Worm (Caenorhabditis elegans): ENCODE data around the gene metl-13.

The metl-13 gene

DNA sequence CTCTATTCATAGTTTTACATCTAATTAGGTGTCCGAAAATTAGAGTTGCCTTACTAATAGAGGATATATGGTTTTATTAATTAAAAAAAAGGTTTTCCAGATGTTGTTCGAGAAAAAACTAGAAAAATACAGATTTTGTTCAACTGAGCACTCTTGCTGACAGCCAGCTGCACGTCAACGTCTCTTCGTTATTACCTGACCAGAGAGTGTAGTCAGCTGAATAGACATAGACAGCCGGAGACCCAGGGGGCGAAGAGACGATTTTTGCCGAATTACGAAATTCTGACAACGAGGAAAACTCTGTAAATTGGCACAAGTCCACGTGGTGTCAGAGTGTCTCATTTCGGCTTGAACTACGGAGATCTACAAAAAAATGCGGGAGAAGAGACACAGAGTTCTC is 16.3 kb upstream of the metl-13 start (continued):
- TF ChIP-seq dmd-8 (GFP tag; IDR thresholded peaks at IDR 0.05) (no peak), daf-12 (tag; optimal IDR thresholded peaks at IDR 0.05) (no peak), unc-62 (GFP tag; optimal IDR thresholded peaks at IDR 0.05 in 1 of 2) (no peak), unc-62 (tag; optimal IDR thresholded peaks at IDR 0.05) (no peak), skn-1 (tag; optimal IDR thresholded peaks at IDR 0.05) (no peak), snpc-1.2 (GFP tag; IDR thresholded peaks at IDR 0.05) (no peak), lsy-2 (tag; optimal IDR thresholded peaks at IDR 0.05) (peak in 1 of 2 experiments; percentile 34), madf-9 (GFP tag; conservative IDR thresholded peaks at IDR 0.05) (no peak), ceh-28 (tag; optimal IDR thresholded peaks at IDR 0.05) (no peak), ceh-62 (tag; optimal IDR thresholded peaks at IDR 0.05) (no peak), nhr-102 (tag; optimal IDR thresholded peaks at IDR 0.05) (no peak), dve-1 (tag; optimal IDR thresholded peaks at IDR 0.05; ENCODE audit: insufficient read depth) (peak; percentile 28), duxl-1 (tag; optimal IDR thresholded peaks at IDR 0.05; ENCODE audit: poor library complexity) (no peak), aly-2 (tag; optimal IDR thresholded peaks at IDR 0.05) (no peak), lin-29 (GFP tag; IDR thresholded peaks at IDR 0.05) (no peak), T20F7.1 (GFP tag; optimal IDR thresholded peaks at IDR 0.05) (no peak), zfp-2 (tag; optimal IDR thresholded peaks at IDR 0.05) (no peak), dmd-6 (GFP tag; IDR thresholded peaks at IDR 0.05) (peak; percentile 18; the same call in 1 of the 2 replicates), daf-16 (GFP tag; optimal IDR thresholded peaks at IDR 0.05) (no peak), daf-16 (tag; optimal IDR thresholded peaks at IDR 0.05) (peak; percentile 26), T26A8.4 (GFP tag; IDR thresholded peaks at IDR 0.05) (no peak), arid-1 (GFP tag; conservative IDR thresholded peaks at IDR 0.05) (no peak), Y75B8A.6 (GFP tag; IDR thresholded peaks at IDR 0.05) (no peak), snpc-4 (tag; optimal IDR thresholded peaks at IDR 0.05) (no peak)

DNA sequence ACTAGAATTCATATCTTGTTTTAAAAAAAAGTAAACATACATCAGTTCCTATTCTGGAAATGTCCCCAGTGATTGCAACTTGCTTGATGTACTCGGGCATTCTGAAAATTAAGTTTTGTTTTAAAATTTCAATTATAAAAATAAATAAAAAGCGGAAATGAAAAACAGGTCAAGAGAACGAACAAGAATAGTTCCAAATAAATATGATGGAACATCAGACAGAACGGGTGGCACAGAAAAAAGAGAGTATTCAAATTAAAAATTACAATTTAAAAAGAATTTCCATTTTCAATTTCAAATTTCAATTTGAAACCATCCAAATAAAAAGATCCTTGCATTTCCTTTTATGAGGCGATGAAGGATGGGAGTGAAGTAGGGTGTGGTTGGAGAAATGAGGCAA is 13.6 kb upstream of the metl-13 start, which contains the start of gene C01B10.3:
TSS of gene C01B10.3 (minus strand) at position 101 of the 400 bp plus-strand sequence.
- no peak for TF ChIP-seq ctbp-1 (GFP tag; IDR thresholded peaks at IDR 0.05)
- TF ChIP-seq F10B5.3 (tag; optimal IDR thresholded peaks at IDR 0.05): no peak
- no peak for TF ChIP-seq ceh-32 (tag; optimal IDR thresholded peaks at IDR 0.05; ENCODE audit: poor library complexity)
- TF ChIP-seq jun-1 (tag; optimal IDR thresholded peaks at IDR 0.05): no peak
- TF ChIP-seq mxl-3 (GFP tag; optimal IDR thresholded peaks at IDR 0.05): no peak
- TF ChIP-seq zip-11 (GFP tag; IDR thresholded peaks at IDR 0.05): no peak
- TF ChIP-seq unc-62 (GFP tag; optimal IDR thresholded peaks at IDR 0.05 in 1 of 2): no peak
- no peak for TF ChIP-seq unc-62 (tag; optimal IDR thresholded peaks at IDR 0.05)
- no peak for TF ChIP-seq zfp-3 (GFP tag; conservative IDR thresholded peaks at IDR 0.05)
- no peak for TF ChIP-seq ama-1 (optimal IDR thresholded peaks at IDR 0.05)
- no peak for TF ChIP-seq attf-4 (tag; optimal IDR thresholded peaks at IDR 0.05)
- no peak for TF ChIP-seq egl-43 (GFP tag; IDR thresholded peaks at IDR 0.05)
- no peak for TF ChIP-seq spr-3 (GFP tag; optimal IDR thresholded peaks at IDR 0.05)
- TF ChIP-seq lin-1 (GFP tag; IDR thresholded peaks at IDR 0.05): no peak
- no peak for TF ChIP-seq nhr-111 (GFP tag; optimal IDR thresholded peaks at IDR 0.05)
- no peak for TF ChIP-seq pqm-1 (tag; optimal IDR thresholded peaks at IDR 0.05)
- no peak for TF ChIP-seq daf-19 (GFP tag; conservative IDR thresholded peaks at IDR 0.05)
- TF ChIP-seq mdl-1 (tag; optimal IDR thresholded peaks at IDR 0.05): no peak
- no peak for TF ChIP-seq spr-1 (tag; optimal IDR thresholded peaks at IDR 0.05)
- TF ChIP-seq lir-3 (tag; optimal IDR thresholded peaks at IDR 0.05): no peak
- no peak for TF ChIP-seq T26A8.4 (GFP tag; IDR thresholded peaks at IDR 0.05)

Measured in whole organism, L4 larva.